Worm (Caenorhabditis elegans) whole organism, L2 larva: ENCODE results near the gene Y51A2B.16.

ENCODE experiments used
- ZK546.5 ChIP-seq: sonication (generic microtip); optimal IDR thresholded peaks from 2 replicates; lab custom pipeline; 2017; ENCODE audit warnings: missing biosample characterization, missing genetic modification characterization
- egl-27 ChIP-seq: sonication (generic microtip); optimal IDR thresholded peaks from 3 replicates; lab custom pipeline; 2017; ENCODE audit warnings: missing biosample characterization, missing genetic modification reagents, missing genetic modification characterization
- fos-1 ChIP-seq: fragments of 150-350 bp; optimal IDR thresholded peaks from 2 replicates; lab custom pipeline; 2014; ENCODE audit warnings: missing biosample characterization, missing genetic modification characterization
- nhr-23 ChIP-seq: fragments of 150-350 bp; optimal IDR thresholded peaks from 2 replicates; lab custom pipeline; 2014; ENCODE audit warnings: missing biosample characterization, missing genetic modification reagents, missing genetic modification characterization
- sem-4 ChIP-seq: fragments of 150-350 bp; optimal IDR thresholded peaks from 2 replicates; lab custom pipeline; 2014; ENCODE audit warnings: missing biosample characterization, missing genetic modification reagents, missing genetic modification characterization

- TF ChIP-seq nhr-23 (tag; lab: Kevin White, UChicago), result no peak
- no peak for TF ChIP-seq sem-4 (tag; lab: Kevin White, UChicago)
- no peak for TF ChIP-seq ZK546.5 (tag; lab: Kevin White, UChicago)
- no peak for TF ChIP-seq egl-27 (tag; lab: Kevin White, UChicago)
- TF ChIP-seq fos-1 (tag; lab: Kevin White, UChicago), result no peak
Measured at ce11 chrV:18430826-18431225, 33.1 kb upstream of the Y51A2B.16 start.
